Worm (Caenorhabditis elegans) whole organism, young adult: ENCODE data around the gene C50E3.7.

Experiments used
- B0261.1 ChIP-seq: sonication (generic microtip); optimal IDR thresholded peaks from 2 replicates; lab custom pipeline; 2016; ENCODE audit warnings: mild to moderate bottlenecking, missing genetic modification characterization, moderate library complexity, missing compliant biosample characterization
- C17E4.6 ChIP-seq: fragments of 200-800 bp; sonication (Bioruptor generic); IDR thresholded peaks from 2 replicates; pipeline ENCODE4 v1.3.6; 2022; ENCODE audit warnings: missing genetic modification reagents, missing genetic modification characterization, missing compliant biosample characterization
- F10E7.11 ChIP-seq: sonication (generic microtip); optimal IDR thresholded peaks from 2 replicates; lab custom pipeline; 2017; ENCODE audit warnings: mild to moderate bottlenecking, missing genetic modification characterization, moderate library complexity, missing compliant biosample characterization
- F23B12.7 ChIP-seq: sonication (generic microtip); optimal IDR thresholded peaks from 2 replicates; lab custom pipeline; 2017; ENCODE audit warnings: missing genetic modification characterization, mild to moderate bottlenecking, missing compliant biosample characterization, antibody characterized with exemption, moderate library complexity; ENCODE audit not compliant: insufficient read depth
- F52B5.7 ChIP-seq: sonication (generic microtip); optimal IDR thresholded peaks from 2 replicates; lab custom pipeline; 2016; ENCODE audit warnings: mild to moderate bottlenecking, missing genetic modification characterization, missing compliant biosample characterization
- F55B11.4 ChIP-seq: sonication (generic microtip); optimal IDR thresholded peaks from 2 replicates; lab custom pipeline; 2016; ENCODE audit warnings: missing compliant biosample characterization, missing genetic modification characterization, borderline replicate concordance; ENCODE audit not compliant: insufficient read depth
- F57A8.1 ChIP-seq: fragments of 200-800 bp; sonication (Bioruptor generic); optimal IDR thresholded peaks from 2 replicates; lab custom pipeline; 2018; ENCODE audit warnings: mild to moderate bottlenecking, missing genetic modification characterization, moderate library complexity, missing compliant biosample characterization
- F57C9.4 ChIP-seq: sonication (generic microtip); optimal IDR thresholded peaks from 2 replicates; lab custom pipeline; 2017; ENCODE audit warnings: mild to moderate bottlenecking, missing genetic modification characterization, missing compliant biosample characterization
- T07F8.4 ChIP-seq: sonication (generic microtip); optimal IDR thresholded peaks from 2 replicates; lab custom pipeline; 2016; ENCODE audit warnings: mild to moderate bottlenecking, missing genetic modification characterization, moderate library complexity, missing compliant biosample characterization
- Y56A3A.18 ChIP-seq: fragments of 200-800 bp; sonication (Bioruptor generic); IDR thresholded peaks from 2 replicates; pipeline ENCODE4 v1.3.6; 2022; ENCODE audit warnings: missing genetic modification reagents, missing genetic modification characterization, missing compliant biosample characterization
- ZK185.1 ChIP-seq: sonication (generic microtip); optimal IDR thresholded peaks from 2 replicates; lab custom pipeline; 2016; ENCODE audit warnings: mild to moderate bottlenecking, missing genetic modification characterization, missing compliant biosample characterization; ENCODE audit not compliant: poor library complexity, severe bottlenecking
- aptf-3 ChIP-seq: fragments of 200-800 bp; sonication (Bioruptor generic); IDR thresholded peaks from 2 replicates; pipeline ENCODE4 v1.3.6; 2022; ENCODE audit warnings: missing genetic modification characterization, missing compliant biosample characterization
- athp-1 ChIP-seq: sonication (generic microtip); optimal IDR thresholded peaks from 2 replicates; lab custom pipeline; 2017; ENCODE audit warnings: mild to moderate bottlenecking, missing genetic modification characterization, missing compliant biosample characterization
- attf-3 ChIP-seq: fragments of 200-800 bp; sonication (Bioruptor generic); conservative IDR thresholded peaks from 2 replicates; pipeline ENCODE4 v1.3.6; 2022; ENCODE audit warnings: missing genetic modification reagents, missing genetic modification characterization, missing compliant biosample characterization
- attf-5 ChIP-seq: fragments of 200-800 bp; sonication (Bioruptor generic); optimal IDR thresholded peaks from 2 replicates; lab custom pipeline; 2018; ENCODE audit warnings: mild to moderate bottlenecking, missing genetic modification characterization, missing compliant biosample characterization
- bed-1 ChIP-seq: fragments of 200-800 bp; sonication (Bioruptor generic); IDR thresholded peaks from 2 replicates; pipeline ENCODE4 v1.3.6; 2022; ENCODE audit warnings: missing genetic modification reagents, missing genetic modification characterization, missing compliant biosample characterization
- ccch-3 ChIP-seq: fragments of 200-800 bp; sonication (Bioruptor generic); optimal IDR thresholded peaks from 2 replicates; lab custom pipeline; 2018; ENCODE audit warnings: mild to moderate bottlenecking, missing genetic modification characterization, missing compliant biosample characterization
- cebp-2 ChIP-seq: fragments of 200-800 bp; sonication (Bioruptor generic); IDR thresholded peaks from 2 replicates; pipeline ENCODE4 v1.3.6; 2022; ENCODE audit warnings: missing genetic modification characterization, missing compliant biosample characterization
- ceh-91 ChIP-seq: fragments of 200-800 bp; sonication (Bioruptor generic); IDR thresholded peaks from 2 replicates; pipeline ENCODE4 v1.3.6; 2022; ENCODE audit warnings: missing genetic modification reagents, missing genetic modification characterization, missing compliant biosample characterization
- die-1 ChIP-seq: sonication (generic microtip); optimal IDR thresholded peaks from 2 replicates; lab custom pipeline; 2016; ENCODE audit warnings: missing genotype, mild to moderate bottlenecking, missing genetic modification characterization, missing compliant biosample characterization
- dox-1 ChIP-seq: fragments of 200-800 bp; sonication (Bioruptor generic); IDR thresholded peaks from 2 replicates; pipeline ENCODE4 v1.3.6; 2022; ENCODE audit warnings: missing genetic modification reagents, missing genetic modification characterization, missing compliant biosample characterization
- dpl-1 ChIP-seq: fragments of 150-350 bp; optimal IDR thresholded peaks from 2 replicates; lab custom pipeline; 2014; ENCODE audit warnings: missing biosample characterization, missing genetic modification reagents, missing genetic modification characterization
- efl-1 ChIP-seq: fragments of 150-350 bp; optimal IDR thresholded peaks from 2 replicates; lab custom pipeline; 2014; ENCODE audit warnings: missing biosample characterization, missing genetic modification reagents, missing genetic modification characterization
- egl-44 ChIP-seq: fragments of 200-800 bp; sonication (Bioruptor generic); IDR thresholded peaks from 2 replicates; pipeline ENCODE4 v1.3.6; 2022; ENCODE audit warnings: missing genetic modification reagents, missing genetic modification characterization, missing compliant biosample characterization
- ekl-4 ChIP-seq: fragments of 200-800 bp; sonication (Bioruptor generic); IDR thresholded peaks from 2 replicates; pipeline ENCODE4 v1.3.6; 2022; ENCODE audit warnings: missing genetic modification reagents, missing genetic modification characterization, missing compliant biosample characterization
- fkh-3 ChIP-seq: sonication (generic microtip); optimal IDR thresholded peaks from 2 replicates; lab custom pipeline; 2016; ENCODE audit warnings: mild to moderate bottlenecking, missing genetic modification characterization, missing compliant biosample characterization
- hlh-26 ChIP-seq: fragments of 200-800 bp; sonication (Bioruptor generic); conservative IDR thresholded peaks from 2 replicates; pipeline ENCODE4 v1.3.6; 2022; ENCODE audit warnings: missing genetic modification reagents, missing genetic modification characterization, missing compliant biosample characterization
- hmg-1.2 ChIP-seq: fragments of 200-800 bp; sonication (Bioruptor generic); IDR thresholded peaks from 2 replicates; pipeline ENCODE4 v1.3.6; 2022; ENCODE audit warnings: missing genetic modification reagents, missing genetic modification characterization, missing compliant biosample characterization
- hsf-1 ChIP-seq: fragments of 200-800 bp; sonication (Bioruptor generic); IDR thresholded peaks from 2 replicates; pipeline ENCODE4 v1.3.6; 2022; ENCODE audit warnings: missing genetic modification reagents, missing genetic modification characterization, missing compliant biosample characterization
- lin-35 ChIP-seq, 3 experiments: fragments of 150-350 bp in 2 of 3; sonication (generic microtip) in 1 of 3; optimal IDR thresholded peaks; 2 replicates each; lab custom pipeline; 2014 to 2018; ENCODE audit warnings: missing biosample characterization in 3 of 3, missing genetic modification characterization in 3 of 3, missing genetic modification reagents in 3 of 3
- lin-54 ChIP-seq: fragments of 200-800 bp; sonication (Bioruptor generic); optimal IDR thresholded peaks from 2 replicates; lab custom pipeline; 2018; ENCODE audit warnings: mild to moderate bottlenecking, missing genetic modification characterization, missing compliant biosample characterization
- lsl-1 ChIP-seq: fragments of 200-800 bp; sonication (Bioruptor generic); optimal IDR thresholded peaks from 2 replicates; lab custom pipeline; 2018; ENCODE audit warnings: mild to moderate bottlenecking, missing genetic modification characterization, moderate library complexity, missing compliant biosample characterization
- madf-6 ChIP-seq: fragments of 200-800 bp; sonication (Bioruptor generic); IDR thresholded peaks from 2 replicates; pipeline ENCODE4 v1.3.6; 2022; ENCODE audit warnings: missing genetic modification reagents, missing genetic modification characterization, missing compliant biosample characterization
- madf-8 ChIP-seq: fragments of 200-800 bp; sonication (Bioruptor generic); conservative IDR thresholded peaks from 2 replicates; pipeline ENCODE4 v1.3.6; 2022; ENCODE audit warnings: missing genetic modification reagents, missing genetic modification characterization, missing compliant biosample characterization
- mxl-1 ChIP-seq: sonication (generic microtip); optimal IDR thresholded peaks from 2 replicates; lab custom pipeline; 2016; ENCODE audit warnings: missing genetic modification characterization, missing compliant biosample characterization
- nhr-120 ChIP-seq: fragments of 200-800 bp; sonication (Bioruptor generic); IDR thresholded peaks from 2 replicates; pipeline ENCODE4 v1.3.6; 2022; ENCODE audit warnings: missing genetic modification characterization, missing compliant biosample characterization
- nhr-80 ChIP-seq: sonication (generic microtip); optimal IDR thresholded peaks from 2 replicates; lab custom pipeline; 2016; ENCODE audit warnings: missing genetic modification characterization, missing compliant biosample characterization
- pha-4 ChIP-seq: fragments of 150-350 bp; sonication (generic microtip); optimal IDR thresholded peaks from 2 replicates; lab custom pipeline; 2014; ENCODE audit warnings: missing biosample characterization, missing genetic modification reagents, missing genetic modification characterization
- rcor-1 ChIP-seq: fragments of 200-800 bp; sonication (Bioruptor generic); IDR thresholded peaks from 2 replicates; pipeline ENCODE4 v1.3.6; 2022; ENCODE audit warnings: missing genetic modification reagents, missing genetic modification characterization, missing compliant biosample characterization
- repo-1 ChIP-seq: sonication (generic microtip); optimal IDR thresholded peaks from 2 replicates; lab custom pipeline; 2017; ENCODE audit warnings: mild to moderate bottlenecking, missing genetic modification characterization, missing compliant biosample characterization
- sea-2 ChIP-seq: fragments of 200-800 bp; sonication (Bioruptor generic); IDR thresholded peaks from 2 replicates; pipeline ENCODE4 v1.3.6; 2022; ENCODE audit warnings: missing genetic modification characterization, missing compliant biosample characterization
- snpc-1.3 ChIP-seq: sonication (generic microtip); optimal IDR thresholded peaks from 2 replicates; lab custom pipeline; 2017; ENCODE audit warnings: missing genetic modification characterization, mild to moderate bottlenecking, missing compliant biosample characterization, antibody characterized with exemption, moderate library complexity, missing genotype, missing genetic modification reagents; ENCODE audit not compliant: insufficient read depth
- snpc-4 ChIP-seq, 5 experiments: fragments of 150-350 bp in 1 of 5; sonication (generic microtip) in 4 of 5; optimal IDR thresholded peaks; 2 replicates each; lab custom pipeline; 2014 to 2018; ENCODE audit warnings: missing genetic modification characterization in 5 of 5, missing biosample characterization in 3 of 5, antibody characterized with exemption in 2 of 5, mild to moderate bottlenecking in 2 of 5, missing compliant biosample characterization in 2 of 5, missing genotype in 2 of 5, moderate library complexity in 2 of 5, missing genetic modification reagents in 1 of 5
- somi-1 ChIP-seq: fragments of 200-800 bp; sonication (Bioruptor generic); optimal IDR thresholded peaks from 2 replicates; lab custom pipeline; 2018; ENCODE audit warnings: mild to moderate bottlenecking, missing genetic modification characterization, missing compliant biosample characterization
- sptf-2 ChIP-seq: fragments of 200-800 bp; sonication (Bioruptor generic); optimal IDR thresholded peaks from 2 replicates; lab custom pipeline; 2018; ENCODE audit warnings: mild to moderate bottlenecking, missing genetic modification characterization, missing compliant biosample characterization
- tbx-9 ChIP-seq: sonication (generic microtip); optimal IDR thresholded peaks from 2 replicates; lab custom pipeline; 2016; ENCODE audit warnings: borderline replicate concordance, missing genetic modification characterization, inconsistent platforms, missing compliant biosample characterization
- zfh-2 ChIP-seq: fragments of 200-800 bp; sonication (Bioruptor generic); conservative IDR thresholded peaks from 2 replicates; pipeline ENCODE4 v1.3.6; 2022; ENCODE audit warnings: missing genetic modification reagents, missing genetic modification characterization, missing compliant biosample characterization
- ztf-18 ChIP-seq: sonication (generic microtip); optimal IDR thresholded peaks from 2 replicates; lab custom pipeline; 2016; ENCODE audit warnings: missing genotype, mild to moderate bottlenecking, missing genetic modification characterization, missing compliant biosample characterization
- ztf-28 ChIP-seq: fragments of 200-800 bp; sonication (Bioruptor generic); IDR thresholded peaks from 2 replicates; pipeline ENCODE4 v1.3.6; 2022; ENCODE audit warnings: missing genetic modification reagents, missing genetic modification characterization, missing compliant biosample characterization

Gene C50E3.7

ce11 chrV:7575563-7575962, 22.6 kb downstream of the C50E3.7 start, which contains the start of the genes snu-66 and ints-9:
Gene snu-66 (minus strand): TSS chrV:7575670.
Gene ints-9 (plus strand): TSS chrV:7575802.
- TF ChIP-seq lsl-1 = peak; percentile 41
- TF ChIP-seq sea-2 (GFP tag; lab: Robert Waterston, UW) = no peak
- no peak for TF ChIP-seq T07F8.4 (tag; lab: Kevin White, UChicago)
- TF ChIP-seq ztf-28 (GFP tag; lab: Robert Waterston, UW) = no peak
- no peak for TF ChIP-seq fkh-3 (tag; lab: Kevin White, UChicago)
- TF ChIP-seq snpc-1.3 (tag; lab: Kevin White, UChicago) = no peak
- no peak for TF ChIP-seq Y56A3A.18 (GFP tag; lab: Robert Waterston, UW)
- no peak for TF ChIP-seq madf-8 (GFP tag; lab: Robert Waterston, UW)
- TF ChIP-seq rcor-1 = no peak
- TF ChIP-seq F57A8.1 (GFP tag; lab: Kevin White, UChicago) = no peak
- no peak for TF ChIP-seq F57C9.4 (tag; lab: Kevin White, UChicago)
- no peak for TF ChIP-seq pha-4 (tag; lab: Kevin White, UChicago)
- TF ChIP-seq lin-35 (GFP tag; optimal IDR thresholded peaks at IDR 0.05; lab: Kevin White, UChicago) = peak in 1 of 3 experiments; percentile 75
- TF ChIP-seq bed-1 (GFP tag; lab: Robert Waterston, UW) = no peak
- TF ChIP-seq nhr-120 (GFP tag; lab: Robert Waterston, UW) = no peak
- TF ChIP-seq hlh-26 (GFP tag; lab: Robert Waterston, UW) = no peak
- peak; percentile 53 for TF ChIP-seq hsf-1 (GFP tag; lab: Robert Waterston, UW)
- no peak for TF ChIP-seq dpl-1
- TF ChIP-seq attf-3 = no peak
- TF ChIP-seq sptf-2 = no peak
- TF ChIP-seq repo-1 (tag; lab: Kevin White, UChicago) = no peak
- TF ChIP-seq ztf-18 (tag; lab: Kevin White, UChicago) = peak; percentile 93
- no peak for TF ChIP-seq F55B11.4 (tag; lab: Kevin White, UChicago)
- TF ChIP-seq attf-5 (GFP tag; lab: Kevin White, UChicago) = peak; percentile 65
- TF ChIP-seq cebp-2 (GFP tag; lab: Robert Waterston, UW) = no peak
- no peak for TF ChIP-seq athp-1
- 0 out of 2 replicates have a peak, but pooled peaks have one; percentile 11 for TF ChIP-seq ceh-91 (GFP tag; lab: Robert Waterston, UW)
- TF ChIP-seq snpc-4 (GFP tag; optimal IDR thresholded peaks at IDR 0.05; lab: Kevin White, UChicago) = no peak
- TF ChIP-seq snpc-4 (tag; optimal IDR thresholded peaks at IDR 0.05; lab: Kevin White, UChicago) = peak in 2 of 4 experiments; percentile 34 to 47
- TF ChIP-seq F23B12.7 (tag; lab: Kevin White, UChicago) = no peak
- no peak for TF ChIP-seq tbx-9 (tag; lab: Kevin White, UChicago)
- TF ChIP-seq ccch-3 (GFP tag; lab: Kevin White, UChicago) = no peak
- peak; percentile 1 for TF ChIP-seq nhr-80 (tag; lab: Kevin White, UChicago)
- no peak for TF ChIP-seq efl-1 (GFP tag; lab: Kevin White, UChicago)
- 0 out of 2 replicates have a peak, but pooled peaks have one; percentile 16 for TF ChIP-seq dox-1 (GFP tag; lab: Robert Waterston, UW)
- TF ChIP-seq mxl-1 (tag; lab: Kevin White, UChicago) = no peak
- TF ChIP-seq F10E7.11 (tag; lab: Kevin White, UChicago) = no peak
- TF ChIP-seq zfh-2 (GFP tag; lab: Robert Waterston, UW) = no peak
- no peak for TF ChIP-seq somi-1 (GFP tag; lab: Kevin White, UChicago)
- TF ChIP-seq die-1 (tag; lab: Kevin White, UChicago) = no peak
- TF ChIP-seq aptf-3 (GFP tag; lab: Robert Waterston, UW) = no peak
- TF ChIP-seq hmg-1.2 (GFP tag; lab: Robert Waterston, UW) = no peak
- TF ChIP-seq C17E4.6 = no peak
- no peak for TF ChIP-seq B0261.1
- peak; percentile 48 for TF ChIP-seq lin-54 (GFP tag; lab: Kevin White, UChicago)
- no peak for TF ChIP-seq ekl-4 (GFP tag; lab: Robert Waterston, UW)
- no peak for TF ChIP-seq egl-44 (GFP tag; lab: Robert Waterston, UW)
- TF ChIP-seq ZK185.1 = peak; percentile 46
- TF ChIP-seq madf-6 (GFP tag; lab: Robert Waterston, UW) = peak; percentile 41; the same call in 1 of the 2 replicates
- no peak for TF ChIP-seq F52B5.7 (tag; lab: Kevin White, UChicago)
